Fruit fly (Drosophila melanogaster) whole organism, embryonic: ENCODE measurements around the gene CG12289.

Source experiments
- Abd-B ChIP-seq: fragments of 200-800 bp; sonication (Bioruptor generic); optimal IDR thresholded peaks from 2 replicates; lab custom pipeline; 2018; ENCODE audit warnings: missing biosample characterization, mild to moderate bottlenecking, missing genetic modification characterization, moderate library complexity
- Ada2b ChIP-seq: fragments of 200-800 bp; sonication (Bioruptor generic); IDR thresholded peaks from 2 replicates; pipeline ENCODE4 v1.3.6; 2022; ENCODE audit warnings: missing biosample characterization, missing genetic modification characterization
- Asciz ChIP-seq: fragments of 200-800 bp; sonication (Bioruptor generic); optimal IDR thresholded peaks from 2 replicates; lab custom pipeline; 2017; ENCODE audit warnings: missing biosample characterization, mild to moderate bottlenecking, missing genetic modification characterization, missing genetic modification reagents
- B-H2 ChIP-seq: fragments of 200-800 bp; sonication (Bioruptor generic); optimal IDR thresholded peaks from 2 replicates; lab custom pipeline; 2018; ENCODE audit warnings: missing biosample characterization, mild to moderate bottlenecking, missing genetic modification characterization
- BEAF-32 ChIP-seq: fragments of 200-800 bp; sonication (Bioruptor generic); optimal IDR thresholded peaks from 3 replicates; lab custom pipeline; 2017; ENCODE audit warnings: missing biosample characterization, missing genetic modification characterization, mild to moderate bottlenecking, moderate library complexity, missing genetic modification reagents
- Blimp-1 ChIP-seq: fragments of 200-800 bp; sonication (Bioruptor generic); optimal IDR thresholded peaks from 3 replicates; lab custom pipeline; 2018; ENCODE audit warnings: missing biosample characterization, missing genetic modification characterization, mild to moderate bottlenecking, moderate library complexity, missing genetic modification reagents
- CG1024 ChIP-seq: fragments of 200-800 bp; sonication (Bioruptor generic); IDR thresholded peaks from 2 replicates; pipeline ENCODE4 v1.3.6; 2022; ENCODE audit warnings: missing biosample characterization, missing genetic modification characterization
- CG13123 ChIP-seq: fragments of 200-800 bp; sonication (Bioruptor generic); optimal IDR thresholded peaks from 2 replicates; lab custom pipeline; 2016; ENCODE audit warnings: missing biosample characterization, missing genetic modification characterization
- CG14441 ChIP-seq: fragments of 200-800 bp; sonication (Bioruptor generic); IDR thresholded peaks from 2 replicates; pipeline ENCODE4 v1.3.6; 2022; ENCODE audit warnings: missing biosample characterization, missing genetic modification characterization
- CG15514 ChIP-seq: fragments of 200-800 bp; sonication (Bioruptor generic); optimal IDR thresholded peaks from 3 replicates; lab custom pipeline; 2017; ENCODE audit warnings: missing biosample characterization, missing genetic modification characterization, mild to moderate bottlenecking, moderate library complexity, missing genetic modification reagents
- CG17612 ChIP-seq: fragments of 200-800 bp; sonication (Bioruptor generic); IDR thresholded peaks from 2 replicates; pipeline ENCODE4 v1.3.6; 2022; ENCODE audit warnings: missing biosample characterization, missing genetic modification characterization
- CG30020 ChIP-seq: fragments of 200-800 bp; optimal IDR thresholded peaks from 2 replicates; lab custom pipeline; 2019; ENCODE audit warnings: missing biosample characterization, mild to moderate bottlenecking, missing genetic modification characterization, moderate library complexity
- CG32767 ChIP-seq: fragments of 200-800 bp; sonication (Bioruptor generic); IDR thresholded peaks from 2 replicates; pipeline ENCODE4 v1.3.6; 2022; ENCODE audit warnings: missing biosample characterization, missing genetic modification characterization
- CG3726 ChIP-seq: fragments of 200-800 bp; sonication (Bioruptor generic); IDR thresholded peaks from 3 replicates; pipeline ENCODE4, ENCODE4 v1.3.6; 2022; ENCODE audit warnings: missing biosample characterization, missing genetic modification characterization
- CG43689 ChIP-seq: fragments of 200-800 bp; sonication (Bioruptor generic); IDR thresholded peaks from 2 replicates; pipeline ENCODE4 v1.3.6; 2022; ENCODE audit warnings: missing biosample characterization, missing genetic modification characterization
- CG4730 ChIP-seq: fragments of 200-800 bp; sonication (Bioruptor generic); IDR thresholded peaks from 2 replicates; pipeline ENCODE4 v1.3.6; 2022; ENCODE audit warnings: missing biosample characterization, missing genetic modification characterization
- CG7271 ChIP-seq: fragments of 200-800 bp; sonication (Bioruptor generic); optimal IDR thresholded peaks from 2 replicates; lab custom pipeline; 2018; ENCODE audit warnings: missing biosample characterization, mild to moderate bottlenecking, missing genetic modification characterization, moderate library complexity
- CG7745 ChIP-seq: fragments of 200-800 bp; sonication (Bioruptor generic); optimal IDR thresholded peaks from 2 replicates; lab custom pipeline; 2018; ENCODE audit warnings: missing biosample characterization, mild to moderate bottlenecking, missing genetic modification characterization, moderate library complexity
- CG8290 ChIP-seq, 3 experiments: fragments of 200-800 bp; sonication (Bioruptor generic); optimal IDR thresholded peaks; 2 replicates each; lab custom pipeline; 2016 to 2019; ENCODE audit warnings: missing biosample characterization in 3 of 3, missing genetic modification characterization in 3 of 3, mild to moderate bottlenecking in 2 of 3, moderate library complexity in 1 of 3
- Chrac-16 ChIP-seq: fragments of 200-800 bp; sonication (Bioruptor generic); optimal IDR thresholded peaks from 3 replicates; lab custom pipeline; 2016; ENCODE audit warnings: missing biosample characterization, missing genetic modification characterization
- Dp ChIP-seq: fragments of 200-800 bp; sonication (Bioruptor generic); optimal IDR thresholded peaks from 2 replicates; lab custom pipeline; 2018; ENCODE audit warnings: missing biosample characterization, mild to moderate bottlenecking, missing genetic modification characterization, moderate library complexity
- Gug ChIP-seq: fragments of 200-800 bp; sonication (Bioruptor generic); IDR thresholded peaks from 4 replicates; pipeline ENCODE4 v1.3.6; 2022; ENCODE audit warnings: missing biosample characterization, missing genetic modification characterization
- HmgD ChIP-seq: fragments of 200-800 bp; sonication (Bioruptor generic); optimal IDR thresholded peaks from 3 replicates; lab custom pipeline; 2016; ENCODE audit warnings: missing biosample characterization, missing genetic modification characterization
- Hr3 ChIP-seq: fragments of 200-800 bp; sonication (Bioruptor generic); optimal IDR thresholded peaks from 3 replicates; lab custom pipeline; 2016; ENCODE audit warnings: missing biosample characterization, missing genetic modification characterization
- MBD-R2 ChIP-seq: fragments of 200-800 bp; sonication (Bioruptor generic); IDR thresholded peaks from 2 replicates; pipeline ENCODE4 v1.3.6; 2022; ENCODE audit warnings: missing biosample characterization, missing genetic modification characterization
- MTF-1 ChIP-seq: fragments of 200-800 bp; sonication (Bioruptor generic); optimal IDR thresholded peaks from 2 replicates; lab custom pipeline; 2018; ENCODE audit warnings: missing biosample characterization, mild to moderate bottlenecking, missing genetic modification characterization, borderline replicate concordance
- Pdp1 ChIP-seq, 2 experiments: fragments of 200-800 bp; sonication (Bioruptor generic); optimal IDR thresholded peaks; 3 replicates each; lab custom pipeline; 2016; ENCODE audit warnings: missing biosample characterization in 2 of 2, missing genetic modification characterization in 2 of 2, mild to moderate bottlenecking in 1 of 2, moderate library complexity in 1 of 2
- Rx ChIP-seq: fragments of 200-800 bp; sonication (Bioruptor generic); IDR thresholded peaks from 2 replicates; pipeline ENCODE4 v1.3.6; 2022; ENCODE audit warnings: missing biosample characterization, missing genetic modification characterization
- Sin3A ChIP-seq: fragments of >200 bp; optimal IDR thresholded peaks from 2 replicates; lab custom pipeline; 2018
- TFAM ChIP-seq: fragments of 200-800 bp; sonication (Bioruptor generic); optimal IDR thresholded peaks from 2 replicates; lab custom pipeline; 2017; ENCODE audit warnings: missing biosample characterization, missing genetic modification characterization, inconsistent platforms
- Xrp1 ChIP-seq: fragments of 200-800 bp; sonication (Bioruptor generic); IDR thresholded peaks from 2 replicates; pipeline ENCODE4 v1.3.6; 2022; ENCODE audit warnings: missing biosample characterization, missing genetic modification characterization
- amos ChIP-seq: fragments of 200-800 bp; sonication (Bioruptor generic); IDR thresholded peaks from 2 replicates; pipeline ENCODE4 v1.3.6; 2022; ENCODE audit warnings: missing biosample characterization, missing genetic modification characterization; ENCODE audit not compliant: partially characterized antibody
- ash1 ChIP-seq: fragments of 200-800 bp; sonication (Bioruptor generic); optimal IDR thresholded peaks from 2 replicates; lab custom pipeline; 2018; ENCODE audit warnings: missing biosample characterization, mild to moderate bottlenecking, missing genetic modification characterization
- chn ChIP-seq: fragments of 200-800 bp; sonication (Bioruptor generic); optimal IDR thresholded peaks from 2 replicates; lab custom pipeline; 2016; ENCODE audit warnings: missing biosample characterization, missing genetic modification characterization
- dimm ChIP-seq: fragments of 200-800 bp; sonication (Bioruptor generic); IDR thresholded peaks from 2 replicates; pipeline ENCODE4 v1.3.6; 2022; ENCODE audit warnings: missing biosample characterization, missing genetic modification characterization
- fd3F ChIP-seq: fragments of 200-800 bp; sonication (Bioruptor generic); optimal IDR thresholded peaks from 2 replicates; lab custom pipeline; 2018; ENCODE audit warnings: missing biosample characterization, mild to moderate bottlenecking, missing genetic modification characterization, moderate library complexity
- gro ChIP-seq: fragments of 200-800 bp; sonication (Bioruptor generic); optimal IDR thresholded peaks from 2 replicates; lab custom pipeline; 2016; ENCODE audit warnings: missing biosample characterization, missing genetic modification characterization
- jigr1 ChIP-seq: fragments of 200-800 bp; sonication (Bioruptor generic); IDR thresholded peaks from 3 replicates; pipeline ENCODE4 v1.3.6; 2022; ENCODE audit warnings: missing biosample characterization, missing genetic modification characterization
- jumu ChIP-seq: fragments of 200-800 bp; sonication (Bioruptor generic); optimal IDR thresholded peaks from 3 replicates; lab custom pipeline; 2016; ENCODE audit warnings: missing biosample characterization, missing genetic modification characterization
- lbe ChIP-seq: fragments of 200-800 bp; sonication (Bioruptor generic); optimal IDR thresholded peaks from 2 replicates; lab custom pipeline; 2016; ENCODE audit warnings: missing biosample characterization, mild to moderate bottlenecking, missing genetic modification characterization
- lilli ChIP-seq: fragments of 200-800 bp; sonication (Bioruptor generic); optimal IDR thresholded peaks from 3 replicates; lab custom pipeline; 2016; ENCODE audit warnings: missing biosample characterization, missing genetic modification characterization
- mirr ChIP-seq: fragments of 200-800 bp; sonication (Bioruptor generic); optimal IDR thresholded peaks from 3 replicates; lab custom pipeline; 2018; ENCODE audit warnings: missing biosample characterization, mild to moderate bottlenecking, missing genetic modification characterization
- run ChIP-seq: fragments of 200-800 bp; sonication (Bioruptor generic); optimal IDR thresholded peaks from 3 replicates; lab custom pipeline; 2018; ENCODE audit warnings: missing biosample characterization, mild to moderate bottlenecking, missing genetic modification characterization
- sd ChIP-seq: fragments of 200-800 bp; sonication (Bioruptor generic); optimal IDR thresholded peaks from 3 replicates; lab custom pipeline; 2018; ENCODE audit warnings: missing biosample characterization, mild to moderate bottlenecking, missing genetic modification characterization, moderate library complexity
- shn ChIP-seq: fragments of 200-800 bp; sonication (Bioruptor generic); optimal IDR thresholded peaks from 3 replicates; lab custom pipeline; 2016; ENCODE audit warnings: missing biosample characterization, missing genetic modification characterization
- tgo ChIP-seq: fragments of 200-800 bp; sonication (Bioruptor generic); IDR thresholded peaks from 3 replicates; pipeline ENCODE4 v1.3.6; 2022; ENCODE audit warnings: missing biosample characterization, missing genetic modification characterization
- tll ChIP-seq, 2 experiments: fragments of 200-800 bp in 1 of 2; fragments of >200 bp in 1 of 2; sonication (Bioruptor generic) in 1 of 2; optimal IDR thresholded peaks; 2 replicates each; lab custom pipeline; 2017 to 2019; ENCODE audit warnings: missing biosample characterization in 2 of 2, missing genetic modification characterization in 2 of 2, mild to moderate bottlenecking in 1 of 2, moderate library complexity in 1 of 2
- tx ChIP-seq: fragments of 200-800 bp; sonication (Bioruptor generic); optimal IDR thresholded peaks from 2 replicates; lab custom pipeline; 2016; ENCODE audit warnings: missing biosample characterization, missing genetic modification characterization
- zfh1 ChIP-seq: fragments of 200-800 bp; sonication (Bioruptor generic); IDR thresholded peaks from 3 replicates; pipeline ENCODE4 v1.3.6; 2022; ENCODE audit warnings: missing biosample characterization, missing genetic modification characterization

The CG12289 gene

DNA sequence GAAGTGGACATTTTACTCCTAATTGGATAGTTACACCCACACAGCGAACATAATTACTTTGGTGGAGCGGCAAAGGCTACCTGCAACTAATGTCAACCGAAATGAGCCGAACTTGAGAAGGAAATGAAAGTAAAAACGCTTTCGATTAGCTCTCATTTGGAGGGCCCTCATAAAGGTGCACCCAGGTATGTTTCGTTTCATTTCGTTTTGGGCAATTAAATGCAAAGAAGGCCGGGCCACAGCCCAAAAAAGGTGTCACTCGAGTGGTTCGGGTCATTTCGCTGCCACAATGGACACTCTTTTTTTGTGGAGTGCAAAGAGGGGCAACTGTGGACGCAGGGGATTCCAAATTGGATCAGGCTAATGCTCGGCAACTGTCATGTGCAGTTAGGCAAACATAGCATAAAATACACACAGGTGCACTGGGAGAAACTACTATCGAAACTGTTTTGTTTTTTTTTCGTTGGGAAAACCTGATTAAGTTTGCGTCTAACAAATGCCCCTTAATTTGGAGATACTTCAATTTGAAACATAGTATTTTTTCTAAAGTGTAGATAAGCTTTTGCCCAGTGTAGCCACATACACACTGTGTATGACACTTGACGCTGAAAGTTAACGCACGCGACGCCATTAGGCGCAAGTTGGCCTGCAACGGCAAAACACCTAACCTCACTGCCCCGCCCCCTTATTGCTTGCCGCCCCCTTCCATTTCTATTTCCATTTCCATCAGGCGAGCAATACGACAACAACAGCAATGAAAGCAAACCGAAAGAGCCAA lies 41.6 kb downstream of the CG12289 start (continued):
- TF ChIP-seq Sin3A (lab: Kevin White, UChicago): no peak
- peak; percentile 78 for TF ChIP-seq Abd-B (GFP tag; lab: Kevin White, UChicago)
- peak; percentile 84 for TF ChIP-seq jigr1 (GFP tag; lab: Robert Waterston, UW)
- TF ChIP-seq Xrp1 (GFP tag; lab: Robert Waterston, UW): peak; percentile 95
- no peak for TF ChIP-seq tll (GFP tag; optimal IDR thresholded peaks at IDR 0.05; lab: Kevin White, UChicago)
- TF ChIP-seq dimm: peak; percentile 87
- TF ChIP-seq CG15514 (GFP tag; lab: Kevin White, UChicago): peak; percentile 25
- no peak for TF ChIP-seq B-H2 (GFP tag; lab: Kevin White, UChicago)
- no peak for TF ChIP-seq fd3F (GFP tag; lab: Kevin White, UChicago)
- TF ChIP-seq CG14441 (GFP tag; lab: Robert Waterston, UW): peak; percentile 89
- no peak for TF ChIP-seq amos (GFP tag; lab: Robert Waterston, UW)
- peak; percentile 85 for TF ChIP-seq chn (GFP tag; lab: Kevin White, UChicago)
- TF ChIP-seq tx: peak; percentile 78
- TF ChIP-seq CG3726 (GFP tag; lab: Robert Waterston, UW): peak; percentile 95
- peak; percentile 39 for TF ChIP-seq mirr (GFP tag; lab: Kevin White, UChicago)
- no peak for TF ChIP-seq sd
- TF ChIP-seq CG8290 (GFP tag; optimal IDR thresholded peaks at IDR 0.05; lab: Kevin White, UChicago): peak; percentile 69
- TF ChIP-seq CG8290 (tag; optimal IDR thresholded peaks at IDR 0.05; lab: Kevin White, UChicago): peak; percentile 53 to 65
- no peak for TF ChIP-seq gro (GFP tag; lab: Kevin White, UChicago)
- peak; percentile 82 for TF ChIP-seq CG43689
- peak; percentile 71 for TF ChIP-seq run (tag; lab: Kevin White, UChicago)
- no peak for TF ChIP-seq ash1 (GFP tag; lab: Kevin White, UChicago)
- peak; percentile 86 for TF ChIP-seq CG32767 (GFP tag; lab: Robert Waterston, UW)
- TF ChIP-seq CG30020: peak; percentile 19
- TF ChIP-seq HmgD (GFP tag; lab: Kevin White, UChicago): peak; percentile 28
- peak; percentile 77 for TF ChIP-seq MTF-1 (GFP tag; lab: Kevin White, UChicago)
- TF ChIP-seq MBD-R2: peak; percentile 56
- peak; percentile 91 for TF ChIP-seq CG4730
- TF ChIP-seq Pdp1 (GFP tag; optimal IDR thresholded peaks at IDR 0.05; lab: Kevin White, UChicago): peak; percentile 83 to 84
- TF ChIP-seq jumu (GFP tag; lab: Kevin White, UChicago): peak; percentile 92
- TF ChIP-seq Chrac-16 (GFP tag; lab: Kevin White, UChicago): peak; percentile 79
- TF ChIP-seq Blimp-1 (GFP tag; lab: Kevin White, UChicago): peak; percentile 92
- peak; percentile 95 for TF ChIP-seq Ada2b (GFP tag; lab: Robert Waterston, UW)
- peak; percentile 68 for TF ChIP-seq shn (GFP tag; lab: Kevin White, UChicago)
- TF ChIP-seq CG1024 (GFP tag; lab: Robert Waterston, UW): peak; percentile 93
- peak; percentile 75 for TF ChIP-seq Hr3 (GFP tag; lab: Kevin White, UChicago)
- TF ChIP-seq CG13123 (GFP tag; lab: Kevin White, UChicago): peak; percentile 71
- TF ChIP-seq Gug (GFP tag; lab: Robert Waterston, UW): peak; percentile 90
- TF ChIP-seq CG7271 (tag; lab: Kevin White, UChicago): no peak
- TF ChIP-seq zfh1 (GFP tag; lab: Robert Waterston, UW): peak; percentile 98
- TF ChIP-seq lilli (GFP tag; lab: Kevin White, UChicago): peak; percentile 72
- peak; percentile 23 for TF ChIP-seq CG7745 (tag; lab: Kevin White, UChicago)
- TF ChIP-seq Dp: no peak
- TF ChIP-seq lbe (GFP tag; lab: Kevin White, UChicago): no peak
- TF ChIP-seq Rx (GFP tag; lab: Robert Waterston, UW): peak; percentile 93
- TF ChIP-seq tgo (GFP tag; lab: Robert Waterston, UW): peak; percentile 89
- peak; percentile 84 for TF ChIP-seq CG17612
- TF ChIP-seq TFAM (GFP tag; lab: Kevin White, UChicago): peak; percentile 56
- peak; percentile 78 for TF ChIP-seq Asciz (GFP tag; lab: Kevin White, UChicago)
- TF ChIP-seq BEAF-32 (GFP tag; lab: Kevin White, UChicago): no peak
